Worm (Caenorhabditis elegans): ENCODE data around the gene F59H6.15.
"Not testable (repeated sequence)": the region's sequence is repeated elsewhere in the genome, so short reads cannot be mapped to it uniquely, and the experiment has no call there.

Gene F59H6.15

ce11 chrII:1996237-1996636, 16.6 kb upstream of the F59H6.15 start, which contains the start of gene math-20 (continued):
- TF ChIP-seq lir-1 (GFP tag; conservative IDR thresholded peaks at IDR 0.05) (no peak), F39B2.1 (GFP tag; IDR thresholded peaks at IDR 0.05) (no peak)

- not testable (repeated sequence) for TF ChIP-seq unc-62 (GFP tag; optimal IDR thresholded peaks at IDR 0.05); dpl-1 (GFP tag; optimal IDR thresholded peaks at IDR 0.05); mes-4 (tag; optimal IDR thresholded peaks at IDR 0.05)
Observed at ce11 chrII:1998561-1998960, 14.2 kb upstream of the F59H6.15 start, which contains the start of gene math-19. math-19 (plus strand) TSS chrII:1998861.

- not testable (repeated sequence) for TF ChIP-seq Y67H2A.10 (GFP tag; conservative IDR thresholded peaks at IDR 0.05); Y53G8AR.9 (GFP tag; conservative IDR thresholded peaks at IDR 0.05); ZK185.1 (tag; optimal IDR thresholded peaks at IDR 0.05; ENCODE audit: poor library complexity, severe bottlenecking)
Observed at ce11 chrII:2000720-2001119, 12.1 kb upstream of the F59H6.15 start, which contains the start of gene ceh-84. ceh-84 (minus strand) TSS chrII:2000820.

- TF ChIP-seq ceh-79 (tag; optimal IDR thresholded peaks at IDR 0.05) (no peak), F52B5.7 (tag; optimal IDR thresholded peaks at IDR 0.05) (no peak), ztf-3 (GFP tag; optimal IDR thresholded peaks at IDR 0.05) (no peak), attf-6 (GFP tag; IDR thresholded peaks at IDR 0.05) (no peak), cebp-2 (GFP tag; IDR thresholded peaks at IDR 0.05) (no peak), zim-3 (tag; optimal IDR thresholded peaks at IDR 0.05) (no peak), hmg-20 (GFP tag; IDR thresholded peaks at IDR 0.05) (no peak), ceh-40 (GFP tag; IDR thresholded peaks at IDR 0.05) (no peak), Y67H2A.10 (GFP tag; conservative IDR thresholded peaks at IDR 0.05) (no peak), hlh-26 (GFP tag; conservative IDR thresholded peaks at IDR 0.05) (no peak), F37B4.10 (GFP tag; IDR thresholded peaks at IDR 0.05) (no peak), ztf-22 (GFP tag; optimal IDR thresholded peaks at IDR 0.05) (no peak), D2030.7 (GFP tag; IDR thresholded peaks at IDR 0.05) (no peak), egrh-3 (GFP tag; IDR thresholded peaks at IDR 0.05) (no peak), ama-1 (optimal IDR thresholded peaks at IDR 0.05) (no peak), ama-1 (GFP tag; optimal IDR thresholded peaks at IDR 0.05) (no peak), mxl-1 (tag; optimal IDR thresholded peaks at IDR 0.05) (no peak)
Observed at ce11 chrII:2011179-2011578, 1.6 kb upstream of the F59H6.15 start.

ce11 chrII:2013856-2014255, 1.1 kb downstream of the F59H6.15 start:
- TF ChIP-seq attf-5 (GFP tag; optimal IDR thresholded peaks at IDR 0.05) (no peak), madf-6 (GFP tag; IDR thresholded peaks at IDR 0.05) (no peak), bed-2 (GFP tag; IDR thresholded peaks at IDR 0.05) (no peak)

ce11 chrII:2023514-2023913, 10.7 kb downstream of the F59H6.15 start, which contains the start of gene cya-2:
cya-2 (minus strand) TSS chrII:2023614.
- not testable (repeated sequence) for TF ChIP-seq ceh-100 (GFP tag; IDR thresholded peaks at IDR 0.05); ztf-3 (GFP tag; optimal IDR thresholded peaks at IDR 0.05); mxl-1 (tag; optimal IDR thresholded peaks at IDR 0.05)

ce11 chrII:2024652-2025051, 11.9 kb downstream of the F59H6.15 start:
- TF ChIP-seq tbp1 (GFP tag; optimal IDR thresholded peaks at IDR 0.05) (peak; percentile 65), lin-26 (GFP tag; IDR thresholded peaks at IDR 0.05) (peak; percentile 62; the same call in 1 of the 2 replicates), rpc-1 (tag; optimal IDR thresholded peaks at IDR 0.05) (peak; percentile 28)
- not testable (repeated sequence) for TF ChIP-seq rpc-1 (optimal IDR thresholded peaks at IDR 0.05)
